Worm (Caenorhabditis elegans) whole organism, mixed stage, embryonic: ENCODE data around the gene zip-11.

Experiments
- ceh-43 ChIP-seq: fragments of 200-800 bp; sonication (Bioruptor generic); optimal IDR thresholded peaks from 2 replicates; lab custom pipeline; 2018; ENCODE audit warnings: mild to moderate bottlenecking, missing genetic modification characterization, moderate library complexity, missing compliant biosample characterization
- ces-1 ChIP-seq: fragments of 150-350 bp; optimal IDR thresholded peaks from 2 replicates; lab custom pipeline; 2014; ENCODE audit warnings: missing biosample characterization, missing genetic modification reagents, missing genetic modification characterization
- cnd-1 ChIP-seq: fragments of 200-800 bp; sonication (Bioruptor generic); optimal IDR thresholded peaks from 2 replicates; lab custom pipeline; 2018; ENCODE audit warnings: mild to moderate bottlenecking, missing genetic modification characterization, missing compliant biosample characterization
- elt-1 ChIP-seq: sonication (generic microtip); optimal IDR thresholded peaks from 2 replicates; lab custom pipeline; 2017; ENCODE audit warnings: missing genetic modification characterization, mild to moderate bottlenecking, missing compliant biosample characterization, antibody characterized with exemption, moderate library complexity, borderline replicate concordance; ENCODE audit not compliant: insufficient read depth
- lin-13 ChIP-seq: fragments of 150-350 bp; optimal IDR thresholded peaks from 2 replicates; lab custom pipeline; 2014; ENCODE audit warnings: missing biosample characterization, missing genetic modification characterization
- lsy-2 ChIP-seq: fragments of 150-350 bp; optimal IDR thresholded peaks from 2 replicates; lab custom pipeline; 2014; ENCODE audit warnings: missing biosample characterization, missing genetic modification characterization
- mab-5 ChIP-seq: fragments of 150-350 bp; optimal IDR thresholded peaks from 2 replicates; lab custom pipeline; 2014; ENCODE audit warnings: missing biosample characterization, missing genetic modification characterization
- nhr-12 ChIP-seq: fragments of 150-350 bp; optimal IDR thresholded peaks from 2 replicates; lab custom pipeline; 2014; ENCODE audit warnings: missing biosample characterization, missing genetic modification characterization
- nhr-237 ChIP-seq: fragments of 150-350 bp; optimal IDR thresholded peaks from 2 replicates; lab custom pipeline; 2014; ENCODE audit warnings: missing biosample characterization, missing genetic modification characterization
- nhr-28 ChIP-seq: fragments of 150-350 bp; optimal IDR thresholded peaks from 2 replicates; lab custom pipeline; 2014; ENCODE audit warnings: missing biosample characterization, missing genetic modification characterization
- snpc-4 ChIP-seq: fragments of 150-350 bp; optimal IDR thresholded peaks from 2 replicates; lab custom pipeline; 2014; ENCODE audit warnings: missing biosample characterization, missing genetic modification characterization
- ztf-11 ChIP-seq: fragments of 150-350 bp; optimal IDR thresholded peaks from 2 replicates; lab custom pipeline; 2014; ENCODE audit warnings: missing biosample characterization, missing genetic modification characterization

DNA sequence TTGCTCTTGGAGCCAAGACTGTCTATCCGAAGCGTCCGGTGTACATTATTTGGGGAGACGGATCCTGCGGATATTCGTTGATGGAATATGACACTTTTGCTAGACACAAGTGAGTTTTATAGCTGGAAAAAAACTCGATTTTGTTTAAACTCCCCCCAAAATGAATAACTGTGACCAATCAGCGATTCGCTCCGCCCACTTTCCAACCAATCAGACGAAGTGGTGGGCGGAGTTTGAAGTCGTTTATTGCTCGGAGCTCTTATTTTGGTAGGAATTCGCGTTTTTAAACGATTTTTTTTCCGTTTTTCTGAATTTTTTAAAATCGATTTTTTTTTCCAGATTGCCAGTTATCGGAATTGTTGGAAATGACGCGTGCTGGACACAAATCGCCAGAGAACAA, 49.3 kb upstream of the zip-11 start:
- TF ChIP-seq ceh-43 (GFP tag; lab: Kevin White, UChicago) (no peak), cnd-1 (no peak), nhr-12 (tag; lab: Kevin White, UChicago) (no peak), ces-1 (GFP tag; lab: Kevin White, UChicago) (no peak), mab-5 (no peak), lsy-2 (tag; lab: Kevin White, UChicago) (no peak), nhr-28 (tag; lab: Kevin White, UChicago) (no peak), nhr-237 (no peak), lin-13 (tag; lab: Kevin White, UChicago) (no peak), elt-1 (tag; lab: Kevin White, UChicago) (no peak), snpc-4 (tag; lab: Kevin White, UChicago) (no peak), ztf-11 (tag; lab: Kevin White, UChicago) (no peak)
